Fruit fly (Drosophila melanogaster) whole organism, embryonic: Measurements from ENCODE around the gene CG17028.

Source experiments
- CG12236 ChIP-seq: fragments of 200-800 bp; sonication (Bioruptor generic); optimal IDR thresholded peaks from 2 replicates; lab custom pipeline; 2016; ENCODE audit warnings: missing biosample characterization, missing genetic modification characterization
- CG13424 ChIP-seq: fragments of 200-800 bp; sonication (Bioruptor generic); optimal IDR thresholded peaks from 2 replicates; lab custom pipeline; 2019; ENCODE audit warnings: missing biosample characterization, mild to moderate bottlenecking, missing genetic modification characterization, moderate library complexity
- CG13894 ChIP-seq: fragments of 200-800 bp; sonication (Bioruptor generic); optimal IDR thresholded peaks from 3 replicates; lab custom pipeline; 2018; ENCODE audit warnings: missing biosample characterization, mild to moderate bottlenecking, missing genetic modification characterization, moderate library complexity
- CG15479 ChIP-seq: fragments of 200-800 bp; sonication (Bioruptor generic); optimal IDR thresholded peaks from 3 replicates; lab custom pipeline; 2019; ENCODE audit warnings: missing biosample characterization, mild to moderate bottlenecking, missing genetic modification characterization, moderate library complexity
- CG1603 ChIP-seq: fragments of 200-800 bp; sonication (Bioruptor generic); optimal IDR thresholded peaks from 2 replicates; lab custom pipeline; 2019; ENCODE audit warnings: missing biosample characterization, mild to moderate bottlenecking, missing genetic modification characterization, moderate library complexity
- CG16815 ChIP-seq: fragments of 200-800 bp; sonication (Bioruptor generic); optimal IDR thresholded peaks from 3 replicates; lab custom pipeline; 2017; ENCODE audit warnings: missing biosample characterization, mild to moderate bottlenecking, missing genetic modification characterization
- CG17802 ChIP-seq: fragments of 200-800 bp; sonication (Bioruptor generic); optimal IDR thresholded peaks from 2 replicates; lab custom pipeline; 2018; ENCODE audit warnings: missing biosample characterization, mild to moderate bottlenecking, missing genetic modification characterization, moderate library complexity
- CG2129 ChIP-seq: fragments of 200-800 bp; sonication (Bioruptor generic); IDR thresholded peaks from 2 replicates; pipeline ENCODE4 v1.3.6; 2022; ENCODE audit warnings: missing biosample characterization, missing genetic modification characterization; ENCODE audit not compliant: partially characterized antibody
- CG2202 ChIP-seq: fragments of 200-800 bp; sonication (Bioruptor generic); optimal IDR thresholded peaks from 2 replicates; lab custom pipeline; 2018; ENCODE audit warnings: missing biosample characterization, mild to moderate bottlenecking, missing genetic modification characterization
- CG2678 ChIP-seq: fragments of 200-800 bp; sonication (Bioruptor generic); optimal IDR thresholded peaks from 3 replicates; lab custom pipeline; 2019; ENCODE audit warnings: missing biosample characterization, mild to moderate bottlenecking, missing genetic modification characterization, moderate library complexity
- CG30403 ChIP-seq: fragments of 200-800 bp; sonication (Bioruptor generic); optimal IDR thresholded peaks from 3 replicates; lab custom pipeline; 2016; ENCODE audit warnings: missing biosample characterization, missing genetic modification characterization
- CG31441 ChIP-seq: fragments of 200-800 bp; sonication (Bioruptor generic); IDR thresholded peaks from 2 replicates; pipeline ENCODE4 v1.3.6; 2022; ENCODE audit warnings: missing biosample characterization, missing genetic modification characterization
- CG33557 ChIP-seq: fragments of 200-800 bp; sonication (Bioruptor generic); optimal IDR thresholded peaks from 2 replicates; lab custom pipeline; 2019; ENCODE audit warnings: missing biosample characterization, mild to moderate bottlenecking, missing genetic modification characterization, moderate library complexity
- CG34224 ChIP-seq: fragments of 200-800 bp; sonication (Bioruptor generic); IDR thresholded peaks from 3 replicates; pipeline ENCODE4 v1.3.6; 2022; ENCODE audit warnings: missing biosample characterization, missing genetic modification characterization; ENCODE audit not compliant: partially characterized antibody
- CG34376 ChIP-seq: fragments of 200-800 bp; sonication (Bioruptor generic); optimal IDR thresholded peaks from 2 replicates; lab custom pipeline; 2018; ENCODE audit warnings: missing biosample characterization, mild to moderate bottlenecking, missing genetic modification characterization
- CG6254 ChIP-seq: fragments of 200-800 bp; sonication (Bioruptor generic); optimal IDR thresholded peaks from 3 replicates; lab custom pipeline; 2017; ENCODE audit warnings: mild to moderate bottlenecking, missing biosample characterization, missing genetic modification reagents, missing genetic modification characterization
- CG6654 ChIP-seq: fragments of 200-800 bp; sonication (Bioruptor generic); optimal IDR thresholded peaks from 2 replicates; lab custom pipeline; 2017; ENCODE audit warnings: missing biosample characterization, mild to moderate bottlenecking, missing genetic modification characterization
- CG6683 ChIP-seq: fragments of 200-800 bp; sonication (Bioruptor generic); optimal IDR thresholded peaks from 2 replicates; lab custom pipeline; 2017; ENCODE audit warnings: missing biosample characterization, mild to moderate bottlenecking, missing genetic modification characterization, missing genetic modification reagents
- CG6765 ChIP-seq: fragments of 200-800 bp; sonication (Bioruptor generic); optimal IDR thresholded peaks from 3 replicates; lab custom pipeline; 2017; ENCODE audit warnings: missing biosample characterization, mild to moderate bottlenecking, missing genetic modification characterization
- CG6813 ChIP-seq: fragments of 200-800 bp; sonication (Bioruptor generic); optimal IDR thresholded peaks from 2 replicates; lab custom pipeline; 2017; ENCODE audit warnings: missing biosample characterization, missing genetic modification characterization, mild to moderate bottlenecking, moderate library complexity, missing genetic modification reagents
- CG8478 ChIP-seq: fragments of >200 bp; optimal IDR thresholded peaks from 2 replicates; lab custom pipeline; 2018
- CG8944 ChIP-seq: fragments of 200-800 bp; sonication (Bioruptor generic); optimal IDR thresholded peaks from 3 replicates; lab custom pipeline; 2016; ENCODE audit warnings: missing biosample characterization, missing genetic modification characterization
- CG9609 ChIP-seq: fragments of 200-800 bp; sonication (Bioruptor generic); optimal IDR thresholded peaks from 3 replicates; lab custom pipeline; 2016; ENCODE audit warnings: missing biosample characterization, missing genetic modification characterization
- CkIIα-i1 ChIP-seq: fragments of 200-800 bp; sonication (Bioruptor generic); IDR thresholded peaks from 2 replicates; pipeline ENCODE4 v1.3.6; 2022; ENCODE audit warnings: missing biosample characterization, missing genetic modification characterization
- Hand ChIP-seq: fragments of 200-800 bp; sonication (Bioruptor generic); optimal IDR thresholded peaks from 2 replicates; lab custom pipeline; 2017; ENCODE audit warnings: mild to moderate bottlenecking, missing biosample characterization, missing genetic modification reagents, missing genetic modification characterization
- MESR4 ChIP-seq: fragments of 200-800 bp; sonication (Bioruptor generic); optimal IDR thresholded peaks from 2 replicates; lab custom pipeline; 2018; ENCODE audit warnings: missing biosample characterization, mild to moderate bottlenecking, missing genetic modification characterization, moderate library complexity
- Mad ChIP-seq: fragments of 200-800 bp; sonication (Bioruptor generic); optimal IDR thresholded peaks from 2 replicates; lab custom pipeline; 2016; ENCODE audit warnings: missing biosample characterization, missing genetic modification characterization
- NFAT ChIP-seq: fragments of 200-800 bp; sonication (Bioruptor generic); IDR thresholded peaks from 2 replicates; pipeline ENCODE4 v1.3.6; 2022; ENCODE audit warnings: missing biosample characterization, missing genetic modification characterization
- Rfx ChIP-seq: fragments of 200-800 bp; sonication (Bioruptor generic); IDR thresholded peaks from 2 replicates; pipeline ENCODE4 v1.3.6; 2022; ENCODE audit warnings: missing biosample characterization, missing genetic modification characterization
- Rx ChIP-seq: fragments of 200-800 bp; sonication (Bioruptor generic); IDR thresholded peaks from 2 replicates; pipeline ENCODE4 v1.3.6; 2022; ENCODE audit warnings: missing biosample characterization, missing genetic modification characterization
- Sry-δ ChIP-seq: fragments of 200-800 bp; sonication (Bioruptor generic); optimal IDR thresholded peaks from 2 replicates; lab custom pipeline; 2016; ENCODE audit warnings: missing biosample characterization, missing genetic modification characterization
- Stat92E ChIP-seq, 3 experiments: fragments of >200 bp in 2 of 3; fragments of 200-800 bp in 1 of 3; sonication (Bioruptor generic) in 1 of 3; optimal IDR thresholded peaks; 2 replicates each; lab custom pipeline; 2017 to 2019; ENCODE audit warnings: missing biosample characterization in 3 of 3, missing genetic modification characterization in 3 of 3, mild to moderate bottlenecking in 1 of 3, moderate library complexity in 1 of 3
- aop ChIP-seq: fragments of 200-800 bp; sonication (Bioruptor generic); IDR thresholded peaks from 2 replicates; pipeline ENCODE4 v1.3.6; 2022; ENCODE audit warnings: missing biosample characterization, missing genetic modification characterization
- ash1 ChIP-seq: fragments of 200-800 bp; sonication (Bioruptor generic); optimal IDR thresholded peaks from 2 replicates; lab custom pipeline; 2018; ENCODE audit warnings: missing biosample characterization, mild to moderate bottlenecking, missing genetic modification characterization
- bcd ChIP-seq: fragments of 200-800 bp; sonication (Bioruptor generic); optimal IDR thresholded peaks from 2 replicates; lab custom pipeline; 2017; ENCODE audit warnings: missing biosample characterization, mild to moderate bottlenecking, missing genetic modification characterization
- chinmo ChIP-seq: fragments of 200-800 bp; sonication (Bioruptor generic); IDR thresholded peaks from 4 replicates; pipeline ENCODE4 v1.3.6; 2022; ENCODE audit warnings: missing biosample characterization, missing genetic modification characterization; ENCODE audit not compliant: partially characterized antibody
- chn ChIP-seq: fragments of 200-800 bp; sonication (Bioruptor generic); optimal IDR thresholded peaks from 2 replicates; lab custom pipeline; 2016; ENCODE audit warnings: missing biosample characterization, missing genetic modification characterization
- eyg ChIP-seq: fragments of 200-800 bp; sonication (Bioruptor generic); optimal IDR thresholded peaks from 3 replicates; lab custom pipeline; 2016; ENCODE audit warnings: missing biosample characterization, missing genetic modification characterization
- fd96Cb ChIP-seq: fragments of 200-800 bp; sonication (Bioruptor generic); optimal IDR thresholded peaks from 2 replicates; lab custom pipeline; 2018; ENCODE audit warnings: missing biosample characterization, mild to moderate bottlenecking, missing genetic modification characterization, moderate library complexity
- inv ChIP-seq: fragments of 200-800 bp; sonication (Bioruptor generic); IDR thresholded peaks from 2 replicates; pipeline ENCODE4 v1.3.6; 2022; ENCODE audit warnings: missing biosample characterization, missing genetic modification characterization; ENCODE audit not compliant: partially characterized antibody
- jumu ChIP-seq: fragments of 200-800 bp; sonication (Bioruptor generic); optimal IDR thresholded peaks from 3 replicates; lab custom pipeline; 2016; ENCODE audit warnings: missing biosample characterization, missing genetic modification characterization
- lola ChIP-seq, 3 experiments: fragments of >200 bp in 2 of 3; fragments of 200-800 bp in 1 of 3; sonication (Bioruptor generic) in 1 of 3; optimal IDR thresholded peaks; 2 replicates each; lab custom pipeline; 2017 to 2019; ENCODE audit warnings: missing biosample characterization in 3 of 3, missing genetic modification characterization in 3 of 3, mild to moderate bottlenecking in 1 of 3, moderate library complexity in 1 of 3
- mld ChIP-seq: fragments of 200-800 bp; sonication (Bioruptor generic); IDR thresholded peaks from 3 replicates; pipeline ENCODE4 v1.3.6; 2022; ENCODE audit warnings: missing biosample characterization, missing genetic modification characterization; ENCODE audit not compliant: partially characterized antibody
- onecut ChIP-seq: fragments of 200-800 bp; sonication (Bioruptor generic); IDR thresholded peaks from 2 replicates; pipeline ENCODE4 v1.3.6; 2022; ENCODE audit warnings: missing biosample characterization, missing genetic modification characterization
- peb ChIP-seq: fragments of 200-800 bp; sonication (Bioruptor generic); IDR thresholded peaks from 2 replicates; pipeline ENCODE4 v1.3.6; 2022; ENCODE audit warnings: missing biosample characterization, missing genetic modification characterization
- row ChIP-seq: fragments of 200-800 bp; sonication (Bioruptor generic); IDR thresholded peaks from 3 replicates; pipeline ENCODE4 v1.3.6; 2022; ENCODE audit warnings: missing biosample characterization, missing genetic modification characterization
- tx ChIP-seq: fragments of 200-800 bp; sonication (Bioruptor generic); optimal IDR thresholded peaks from 2 replicates; lab custom pipeline; 2016; ENCODE audit warnings: missing biosample characterization, missing genetic modification characterization
- vvl ChIP-seq: fragments of 200-800 bp; sonication (Bioruptor generic); IDR thresholded peaks from 2 replicates; pipeline ENCODE4 v1.3.6; 2022; ENCODE audit warnings: missing biosample characterization, missing genetic modification characterization

Gene CG17028

dm6 chr3L:15967588-15968500 is 10.5 kb upstream of the CG17028 start, which contains the start of the genes Brr2 and CG10516 (continued):
- no peak for TF ChIP-seq CkIIα-i1 (GFP tag; lab: Robert Waterston, UW)
- peak; percentile 46; the same call in 2 of the 3 replicates for TF ChIP-seq row (GFP tag; lab: Robert Waterston, UW)
- no peak for TF ChIP-seq aop (GFP tag; lab: Robert Waterston, UW)
- TF ChIP-seq vvl: no peak
- TF ChIP-seq CG8944: no peak
- no peak for TF ChIP-seq CG2678 (tag; lab: Kevin White, UChicago)
- peak; percentile 38 for TF ChIP-seq MESR4 (GFP tag; lab: Kevin White, UChicago)
- no peak for TF ChIP-seq CG9609 (GFP tag; lab: Kevin White, UChicago)
- TF ChIP-seq eyg: peak; percentile 41
- no peak for TF ChIP-seq ash1 (GFP tag; lab: Kevin White, UChicago)
- no peak for TF ChIP-seq Rfx (GFP tag; lab: Robert Waterston, UW)
- TF ChIP-seq Rx (GFP tag; lab: Robert Waterston, UW): no peak
- no peak for TF ChIP-seq CG6654 (GFP tag; lab: Kevin White, UChicago)
- no peak for TF ChIP-seq CG2202
- no peak for TF ChIP-seq CG6683 (GFP tag; lab: Kevin White, UChicago)
- no peak for TF ChIP-seq Hand (GFP tag; lab: Kevin White, UChicago)
- peak; percentile 71 for TF ChIP-seq Sry-δ (GFP tag; lab: Kevin White, UChicago)
- TF ChIP-seq CG13894: no peak
- peak; percentile 73 for TF ChIP-seq CG31441
- no peak for TF ChIP-seq CG33557 (GFP tag; lab: Kevin White, UChicago)
- TF ChIP-seq CG6813 (GFP tag; lab: Kevin White, UChicago): no peak
- TF ChIP-seq CG6254: no peak
- TF ChIP-seq CG17802 (tag; lab: Kevin White, UChicago): no peak
- TF ChIP-seq inv (GFP tag; lab: Robert Waterston, UW): no peak
- TF ChIP-seq CG6765 (GFP tag; lab: Kevin White, UChicago): no peak
- no peak for TF ChIP-seq CG15479 (GFP tag; lab: Kevin White, UChicago)
- TF ChIP-seq tx (GFP tag; lab: Kevin White, UChicago): no peak
- peak; percentile 38 for TF ChIP-seq CG30403 (GFP tag; lab: Kevin White, UChicago)
- TF ChIP-seq NFAT (GFP tag; lab: Robert Waterston, UW): no peak
- TF ChIP-seq jumu (GFP tag; lab: Kevin White, UChicago): peak; percentile 43
- TF ChIP-seq CG1603 (tag; lab: Kevin White, UChicago): no peak
- TF ChIP-seq CG16815 (GFP tag; lab: Kevin White, UChicago): no peak
- peak; percentile 27 for TF ChIP-seq chn (GFP tag; lab: Kevin White, UChicago)
- TF ChIP-seq mld (GFP tag; lab: Robert Waterston, UW): no peak
- peak; percentile 35 for TF ChIP-seq Mad (GFP tag; lab: Kevin White, UChicago)
- TF ChIP-seq peb: no peak
- peak; percentile 59 for TF ChIP-seq onecut (GFP tag; lab: Robert Waterston, UW)
- TF ChIP-seq bcd: no peak
- no peak for TF ChIP-seq CG34376 (GFP tag; lab: Kevin White, UChicago)
- peak in 1 of 3 experiments; percentile 63 for TF ChIP-seq Stat92E (GFP tag; optimal IDR thresholded peaks at IDR 0.05; lab: Kevin White, UChicago)
- no peak for TF ChIP-seq fd96Cb (tag; lab: Kevin White, UChicago)
- no peak for TF ChIP-seq CG2129 (GFP tag; lab: Robert Waterston, UW)
- peak; percentile 27; the same call in 1 of the 3 replicates for TF ChIP-seq CG34224
- TF ChIP-seq CG12236 (GFP tag; lab: Kevin White, UChicago): no peak
- no peak for TF ChIP-seq CG8478 (lab: Kevin White, UChicago)
- TF ChIP-seq CG13424 (tag; lab: Kevin White, UChicago): peak; percentile 49
- TF ChIP-seq chinmo: no peak
- TF ChIP-seq lola (GFP tag; optimal IDR thresholded peaks at IDR 0.05; lab: Kevin White, UChicago): peak in 1 of 3 experiments; percentile 31
